Fruit fly (Drosophila melanogaster) whole organism, prepupa: ENCODE measurements around the gene CG43390.

Experiments used
- CG3032 ChIP-seq: fragments of 200-800 bp; optimal IDR thresholded peaks from 2 replicates; lab custom pipeline; 2019; ENCODE audit warnings: missing biosample characterization, mild to moderate bottlenecking, missing genetic modification characterization, moderate library complexity
- CG6276 ChIP-seq: fragments of 200-800 bp; sonication (Bioruptor generic); optimal IDR thresholded peaks from 2 replicates; lab custom pipeline; 2017; ENCODE audit warnings: missing biosample characterization, mild to moderate bottlenecking, missing genetic modification characterization
- CG6792 ChIP-seq: fragments of 200-800 bp; sonication (Bioruptor generic); optimal IDR thresholded peaks from 3 replicates; lab custom pipeline; 2016; ENCODE audit warnings: missing biosample characterization, missing genetic modification characterization
- CG6854 ChIP-seq: fragments of 200-800 bp; sonication (Bioruptor generic); optimal IDR thresholded peaks from 2 replicates; lab custom pipeline; 2017; ENCODE audit warnings: missing biosample characterization, mild to moderate bottlenecking, missing genetic modification characterization
- CG8119 ChIP-seq: fragments of 200-800 bp; sonication (Bioruptor generic); IDR thresholded peaks from 3 replicates; pipeline ENCODE4 v1.3.6; 2022; ENCODE audit warnings: missing biosample characterization, missing genetic modification characterization
- Ets21C ChIP-seq: fragments of 200-800 bp; sonication (Bioruptor generic); optimal IDR thresholded peaks from 3 replicates; lab custom pipeline; 2016; ENCODE audit warnings: missing biosample characterization, missing genetic modification characterization
- Sox102F ChIP-seq: fragments of 200-800 bp; sonication (Bioruptor generic); optimal IDR thresholded peaks from 2 replicates; lab custom pipeline; 2016; ENCODE audit warnings: missing biosample characterization, mild to moderate bottlenecking, missing genetic modification characterization
- achi ChIP-seq: fragments of 200-800 bp; sonication (Bioruptor generic); optimal IDR thresholded peaks from 3 replicates; lab custom pipeline; 2016; ENCODE audit warnings: missing biosample characterization, missing genetic modification characterization
- dsx ChIP-seq: fragments of 200-800 bp; optimal IDR thresholded peaks from 3 replicates; lab custom pipeline; 2019; ENCODE audit warnings: missing biosample characterization, mild to moderate bottlenecking, missing genetic modification characterization, moderate library complexity; ENCODE audit not compliant: poor library complexity, severe bottlenecking
- eg ChIP-seq: fragments of 200-800 bp; sonication (Bioruptor generic); IDR thresholded peaks from 3 replicates; pipeline ENCODE4 v1.3.6; 2022; ENCODE audit warnings: missing biosample characterization, missing genetic modification characterization

DNA sequence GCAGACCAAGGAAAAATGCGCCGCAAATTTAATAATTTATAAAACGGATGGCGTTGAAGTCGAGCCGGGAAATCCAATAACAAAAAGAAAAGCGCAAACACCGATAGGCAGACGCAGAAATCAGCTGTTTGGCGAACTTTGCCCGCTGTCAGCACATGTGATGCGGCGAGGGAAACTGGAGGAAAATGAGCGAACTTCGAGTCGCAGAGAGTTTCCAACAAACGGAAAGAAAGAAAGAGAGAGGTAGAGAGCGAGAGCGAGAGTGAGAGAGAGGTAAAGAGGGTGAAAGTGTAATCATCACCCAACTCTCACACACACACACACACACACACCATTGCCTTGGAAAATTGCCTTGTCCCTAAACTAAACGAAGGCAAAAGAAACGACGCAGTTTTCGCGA, 22.5 kb downstream of the CG43390 start:
- TF ChIP-seq CG6792 (GFP tag; lab: Kevin White, UChicago) = no peak
- TF ChIP-seq Ets21C (GFP tag; lab: Kevin White, UChicago) = no peak
- no peak for TF ChIP-seq CG3032 (tag; lab: Kevin White, UChicago)
- TF ChIP-seq eg (GFP tag; lab: Robert Waterston, UW) = peak; percentile 74; the same call in 2 of the 3 replicates
- peak; percentile 20 for TF ChIP-seq dsx
- TF ChIP-seq Sox102F = no peak
- peak; percentile 72 for TF ChIP-seq CG8119 (GFP tag; lab: Robert Waterston, UW)
- peak; percentile 91 for TF ChIP-seq CG6276 (GFP tag; lab: Kevin White, UChicago)
- TF ChIP-seq achi = no peak
- no peak for TF ChIP-seq CG6854 (GFP tag; lab: Kevin White, UChicago)
